Fruit fly (Drosophila melanogaster) whole organism, adult: ENCODE measurements around the gene CG46306.

Experiments used
- CG11617 ChIP-seq: fragments of 200-800 bp; sonication (Bioruptor generic); optimal IDR thresholded peaks from 2 replicates; lab custom pipeline; 2017; ENCODE audit warnings: mild to moderate bottlenecking, missing biosample characterization, missing genetic modification reagents, missing genetic modification characterization
- CG12768 ChIP-seq: fragments of 200-800 bp; sonication (Bioruptor generic); optimal IDR thresholded peaks from 2 replicates; lab custom pipeline; 2017; ENCODE audit warnings: missing biosample characterization, missing genetic modification characterization, mild to moderate bottlenecking, moderate library complexity, missing genetic modification reagents
- CG14711 ChIP-seq: fragments of 200-800 bp; sonication (Bioruptor generic); optimal IDR thresholded peaks from 2 replicates; lab custom pipeline; 2018; ENCODE audit warnings: missing biosample characterization, mild to moderate bottlenecking, missing genetic modification characterization, moderate library complexity
- CG1620 ChIP-seq: fragments of 200-800 bp; sonication (Bioruptor generic); optimal IDR thresholded peaks from 2 replicates; lab custom pipeline; 2016; ENCODE audit warnings: missing biosample characterization, missing genetic modification characterization
- CG33017 ChIP-seq: fragments of 200-800 bp; sonication (Bioruptor generic); optimal IDR thresholded peaks from 2 replicates; lab custom pipeline; 2018; ENCODE audit warnings: missing biosample characterization, mild to moderate bottlenecking, missing genetic modification characterization, moderate library complexity
- CG5204 ChIP-seq: fragments of 200-800 bp; sonication (Bioruptor generic); optimal IDR thresholded peaks from 2 replicates; lab custom pipeline; 2016; ENCODE audit warnings: missing biosample characterization, missing genetic modification characterization
- CG7045 ChIP-seq: fragments of 200-800 bp; sonication (Bioruptor generic); optimal IDR thresholded peaks from 2 replicates; lab custom pipeline; 2017; ENCODE audit warnings: missing biosample characterization, mild to moderate bottlenecking, missing genetic modification characterization
- CG7101 ChIP-seq: fragments of 200-800 bp; sonication (Bioruptor generic); optimal IDR thresholded peaks from 2 replicates; lab custom pipeline; 2018; ENCODE audit warnings: missing biosample characterization, mild to moderate bottlenecking, missing genetic modification characterization, moderate library complexity
- Clk ChIP-seq: fragments of 200-800 bp; sonication (Bioruptor generic); optimal IDR thresholded peaks from 2 replicates; lab custom pipeline; 2017; ENCODE audit warnings: missing biosample characterization, missing genetic modification characterization
- Crg-1 ChIP-seq: fragments of 200-800 bp; sonication (Bioruptor generic); optimal IDR thresholded peaks from 2 replicates; lab custom pipeline; 2016; ENCODE audit warnings: missing biosample characterization, missing genetic modification characterization
- Hr96 ChIP-seq: fragments of 200-800 bp; sonication (Bioruptor generic); optimal IDR thresholded peaks from 2 replicates; lab custom pipeline; 2016; ENCODE audit warnings: missing biosample characterization, missing genetic modification characterization
- Mnt ChIP-seq: fragments of 200-800 bp; sonication (Bioruptor generic); optimal IDR thresholded peaks from 2 replicates; lab custom pipeline; 2016; ENCODE audit warnings: missing biosample characterization, mild to moderate bottlenecking, missing genetic modification characterization
- bab1 ChIP-seq: fragments of 200-800 bp; sonication (Bioruptor generic); optimal IDR thresholded peaks from 3 replicates; lab custom pipeline; 2019; ENCODE audit warnings: missing biosample characterization, mild to moderate bottlenecking, missing genetic modification characterization, moderate library complexity
- cic ChIP-seq: fragments of 200-800 bp; sonication (Bioruptor generic); optimal IDR thresholded peaks from 2 replicates; lab custom pipeline; 2017; ENCODE audit warnings: missing biosample characterization, mild to moderate bottlenecking, missing genetic modification characterization, moderate library complexity
- cnc ChIP-seq, 2 experiments: fragments of >200 bp; optimal IDR thresholded peaks; 2 replicates each; lab custom pipeline; 2017
- kay ChIP-seq: fragments of 200-800 bp; sonication (Bioruptor generic); peaks from one replicate; lab custom pipeline; 2016; ENCODE audit warnings: missing biosample characterization, missing genetic modification characterization, borderline replicate concordance
- ovo ChIP-seq: fragments of 200-800 bp; sonication (Bioruptor generic); optimal IDR thresholded peaks from 2 replicates; lab custom pipeline; 2016; ENCODE audit warnings: missing biosample characterization, missing genetic modification characterization
- pad ChIP-seq: fragments of 200-800 bp; sonication (Bioruptor generic); optimal IDR thresholded peaks from 3 replicates; lab custom pipeline; 2017; ENCODE audit warnings: missing biosample characterization, missing genetic modification characterization, mild to moderate bottlenecking, moderate library complexity, missing genetic modification reagents
- tj ChIP-seq: fragments of 200-800 bp; sonication (Bioruptor generic); optimal IDR thresholded peaks from 3 replicates; lab custom pipeline; 2017; ENCODE audit warnings: missing biosample characterization, mild to moderate bottlenecking, missing genetic modification characterization, moderate library complexity
- toe ChIP-seq: fragments of 200-800 bp; sonication (Bioruptor generic); optimal IDR thresholded peaks from 2 replicates; lab custom pipeline; 2016; ENCODE audit warnings: missing biosample characterization, missing genetic modification characterization

The CG46306 gene

DNA sequence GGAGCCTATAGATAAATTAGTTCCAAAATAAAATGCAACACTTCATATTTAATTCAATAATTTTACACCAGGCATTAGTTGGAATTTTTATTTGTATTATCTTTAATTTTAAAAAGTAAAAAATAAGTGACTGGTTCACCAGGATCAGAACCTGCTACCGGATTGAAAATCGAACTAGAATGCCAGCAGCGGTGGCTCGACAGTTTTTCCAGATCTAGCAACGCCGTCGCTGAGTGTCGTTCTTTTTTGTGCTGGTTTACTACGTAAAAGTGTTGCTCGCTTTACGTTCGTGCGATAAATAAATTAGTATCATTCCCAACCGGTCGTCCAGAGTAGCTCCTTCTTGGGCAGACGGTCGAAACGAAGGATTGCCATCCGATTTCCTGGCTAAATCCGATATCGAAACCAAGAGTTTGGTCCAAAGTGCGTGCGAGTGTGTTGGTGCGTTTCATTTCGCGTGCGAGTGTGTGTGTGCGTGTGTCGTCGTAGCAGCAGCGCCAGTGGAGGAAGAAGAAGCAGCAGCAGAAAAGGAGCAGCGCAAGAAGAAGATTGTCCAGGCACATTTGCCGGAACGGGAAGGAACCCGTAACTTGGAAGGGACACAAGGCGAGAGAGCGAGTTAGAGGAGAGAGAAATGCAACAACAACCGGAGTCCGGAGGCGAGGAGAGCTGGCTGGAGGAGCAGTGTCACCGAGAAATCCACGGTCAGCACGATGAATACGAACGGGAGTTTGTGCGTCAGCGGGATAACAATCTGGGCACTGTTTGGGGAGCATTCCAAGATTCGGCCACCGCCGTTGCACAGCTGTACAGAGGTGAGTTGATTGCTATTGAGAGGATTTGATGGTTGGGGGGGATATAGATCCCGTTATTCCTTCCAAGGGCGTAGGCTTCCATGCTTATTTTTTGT is 43.1 kb downstream of the CG46306 start, which contains the start of gene CG4768:
TSS of gene CG4768 (plus strand) at position 200 of the 910 bp plus-strand sequence.
- TF ChIP-seq pad (peak; percentile 96), toe (no peak), CG5204 (no peak), tj (GFP tag; lab: Kevin White, UChicago) (peak; percentile 12), Mnt (peak; percentile 69), CG14711 (tag; lab: Kevin White, UChicago) (no peak), kay (no peak), CG1620 (GFP tag; lab: Kevin White, UChicago) (peak; percentile 25), CG12768 (GFP tag; lab: Kevin White, UChicago) (no peak), CG7045 (GFP tag; lab: Kevin White, UChicago) (no peak), cic (GFP tag; lab: Kevin White, UChicago) (no peak), bab1 (peak; percentile 50), Crg-1 (GFP tag; lab: Kevin White, UChicago) (no peak), Clk (GFP tag; lab: Kevin White, UChicago) (no peak), ovo (GFP tag; lab: Kevin White, UChicago) (no peak), Hr96 (GFP tag; lab: Kevin White, UChicago) (no peak), CG11617 (no peak), CG7101 (tag; lab: Kevin White, UChicago) (no peak), cnc (optimal IDR thresholded peaks at IDR 0.05; lab: Kevin White, UChicago) (no peak), CG33017 (tag; lab: Kevin White, UChicago) (no peak)

DNA sequence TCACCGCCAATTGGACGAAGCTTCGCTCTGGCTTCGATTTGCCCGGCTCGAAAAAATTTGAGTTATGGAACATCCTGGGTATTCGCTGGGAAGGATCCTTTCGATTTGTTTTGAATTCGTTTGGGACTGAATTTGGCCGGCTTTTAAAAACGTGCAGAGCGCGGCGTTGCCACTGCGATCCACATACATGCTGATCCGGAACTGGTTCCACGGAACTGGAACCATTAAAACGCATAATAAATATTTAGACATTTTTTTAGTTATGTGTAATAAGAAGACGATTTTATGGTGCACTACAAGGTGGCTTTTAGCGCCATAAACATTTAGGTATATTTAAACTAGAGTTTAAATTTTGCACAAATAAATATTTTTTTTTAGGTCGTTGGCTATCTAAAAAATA is 44.3 kb downstream of the CG46306 start, which contains the start of gene Rrp45:
TSS of gene Rrp45 (minus strand) at position 209 of the 400 bp plus-strand sequence.
- TF ChIP-seq Mnt (peak; percentile 90), CG1620 (GFP tag; lab: Kevin White, UChicago) (peak; percentile 25), CG11617 (no peak)

DNA sequence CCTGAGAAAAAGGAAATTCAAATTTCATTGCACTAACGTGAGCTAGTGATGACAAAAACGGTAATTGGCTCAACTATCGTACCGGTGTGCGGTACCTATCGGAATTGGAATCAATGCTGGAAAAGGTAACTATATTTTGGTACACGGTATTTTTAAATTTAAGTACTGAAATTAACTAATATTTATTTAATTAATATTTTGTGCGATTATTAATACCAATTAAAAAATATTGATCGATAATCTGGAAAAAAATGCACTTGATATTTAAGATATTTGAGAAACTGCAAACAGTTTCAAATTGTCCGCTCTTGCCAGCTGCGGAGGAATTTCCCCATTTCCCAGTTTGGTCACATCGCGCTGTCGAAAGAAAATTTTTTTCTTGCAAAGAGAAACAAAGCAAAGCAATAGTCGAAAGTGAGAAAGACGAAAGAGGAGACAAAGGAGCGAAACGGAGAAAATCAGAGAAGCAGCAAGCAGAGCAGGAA is 47.9 kb downstream of the CG46306 start:
- TF ChIP-seq Crg-1 (GFP tag; lab: Kevin White, UChicago) (peak; percentile 12), CG11617 (peak; percentile 7), CG7101 (tag; lab: Kevin White, UChicago) (peak; percentile 58), CG12768 (GFP tag; lab: Kevin White, UChicago) (no peak), CG14711 (tag; lab: Kevin White, UChicago) (peak; percentile 17), bab1 (peak; percentile 3)

DNA sequence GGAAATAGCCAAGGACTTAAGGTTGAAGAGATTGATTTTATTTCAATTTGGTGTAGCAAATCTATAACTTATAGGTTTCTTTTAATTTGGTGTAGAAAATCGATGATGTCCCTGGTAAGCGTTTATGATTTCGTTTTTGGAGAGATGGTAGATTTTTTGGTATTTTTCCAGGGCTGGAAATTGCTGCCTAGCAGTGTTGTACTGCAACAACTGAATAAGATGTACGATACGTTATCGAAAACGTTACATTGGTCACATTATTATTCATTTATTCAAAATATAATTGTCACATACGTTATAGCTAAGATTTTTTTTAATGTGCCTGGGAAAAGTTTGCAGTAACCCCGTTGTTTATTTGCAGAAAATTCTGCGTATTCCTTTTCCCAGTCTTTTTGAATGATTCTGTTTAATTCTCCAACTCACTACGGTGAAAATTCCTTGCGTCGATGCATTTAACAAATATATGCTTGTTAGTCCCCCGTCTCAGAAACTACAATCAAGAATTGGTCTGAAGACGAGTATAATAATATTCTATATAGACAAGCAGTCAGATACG is 48.4 kb downstream of the CG46306 start, which contains the start of the genes CG9609 and Sap30:
TSS of gene CG9609 (minus strand) at position 149 of the 556 bp plus-strand sequence.
TSS of gene Sap30 (plus strand) at position 424 of the 556 bp plus-strand sequence.
- TF ChIP-seq Crg-1 (GFP tag; lab: Kevin White, UChicago) (no peak), kay (no peak), CG14711 (tag; lab: Kevin White, UChicago) (no peak), ovo (GFP tag; lab: Kevin White, UChicago) (no peak), toe (no peak), CG11617 (no peak), Mnt (no peak), CG7101 (tag; lab: Kevin White, UChicago) (no peak), Hr96 (GFP tag; lab: Kevin White, UChicago) (no peak), CG1620 (GFP tag; lab: Kevin White, UChicago) (no peak), cnc (optimal IDR thresholded peaks at IDR 0.05; lab: Kevin White, UChicago) (no peak)

DNA sequence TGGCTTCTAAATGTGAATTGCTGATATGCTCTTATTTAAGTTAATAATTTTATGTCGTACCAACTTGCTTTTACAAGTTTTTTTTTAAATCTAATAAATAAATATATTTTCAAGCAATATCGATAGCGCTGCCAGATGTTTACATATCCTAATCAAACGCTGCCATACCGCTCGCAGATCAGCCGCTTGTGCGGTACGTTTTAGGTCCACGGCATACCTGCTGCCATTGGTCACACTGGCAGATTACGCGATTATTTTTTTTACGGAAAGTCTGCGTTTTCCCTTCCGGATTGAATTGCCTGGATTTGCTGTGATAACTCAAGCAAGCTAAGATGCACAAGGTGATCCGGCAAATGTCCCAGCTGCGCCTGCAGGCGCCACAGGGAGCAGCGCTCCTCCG is 51.6 kb downstream of the CG46306 start, which contains the start of gene mRpL22:
TSS of gene mRpL22 (plus strand) at position 191 of the 400 bp plus-strand sequence.
- TF ChIP-seq bab1, result peak; percentile 51
- TF ChIP-seq Hr96 (GFP tag; lab: Kevin White, UChicago), result no peak

DNA sequence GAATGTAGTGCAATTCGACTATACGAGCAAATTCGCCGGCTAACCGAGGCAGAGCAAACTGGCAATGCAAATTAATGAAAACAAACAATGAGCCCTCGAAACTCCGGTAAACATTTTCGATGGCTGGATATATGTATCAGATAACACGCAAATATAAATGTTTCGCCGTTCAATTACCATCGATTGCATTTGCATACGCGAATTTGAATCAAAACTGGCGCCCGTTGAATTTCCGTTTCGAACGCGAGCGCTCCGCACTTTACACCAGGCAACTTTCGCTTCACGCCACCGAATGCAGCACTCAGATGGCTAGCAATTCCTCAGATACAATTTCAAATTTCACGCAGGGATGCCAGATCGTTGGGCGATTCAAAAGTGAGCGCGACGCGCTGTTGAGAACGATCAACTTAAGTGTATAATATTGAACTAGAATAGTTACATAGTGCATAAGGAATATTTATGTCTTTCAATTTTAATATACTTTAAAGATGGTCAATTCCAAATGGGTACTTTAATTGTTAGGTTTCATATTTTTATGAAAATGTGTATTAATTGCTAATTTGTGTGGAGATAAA is 52.1 kb downstream of the CG46306 start, which contains the start of gene if:
TSS of gene if (minus strand) at position 294 of the 575 bp plus-strand sequence.
- TF ChIP-seq kay (no peak), cnc (optimal IDR thresholded peaks at IDR 0.05; lab: Kevin White, UChicago) (no peak), CG33017 (tag; lab: Kevin White, UChicago) (no peak), bab1 (no peak), CG7101 (tag; lab: Kevin White, UChicago) (no peak)
